Fruit fly (Drosophila melanogaster) Kc167 (cell line): ENCODE results near the gene CG3434.

Experiments used
- Myc ChIP-seq: fragments of >200 bp; optimal IDR thresholded peaks from 2 replicates; lab custom pipeline; 2017; ENCODE audit warnings: missing external identifiers
- Sin3A ChIP-seq: fragments of >200 bp; optimal IDR thresholded peaks from 2 replicates; lab custom pipeline; 2018; ENCODE audit warnings: missing external identifiers
- h ChIP-seq: fragments of >200 bp; optimal IDR thresholded peaks from 3 replicates; lab custom pipeline; 2018; ENCODE audit warnings: missing external identifiers
- insv ChIP-seq: fragments of >200 bp; optimal IDR thresholded peaks from 3 replicates; lab custom pipeline; 2018; ENCODE audit warnings: missing external identifiers
- psq ChIP-seq: fragments of >200 bp; optimal IDR thresholded peaks from 2 replicates; lab custom pipeline; 2017; ENCODE audit warnings: missing external identifiers

- TF ChIP-seq psq (lab: Kevin White, UChicago), result no peak
- no peak for TF ChIP-seq Myc (lab: Kevin White, UChicago)
- TF ChIP-seq h, result no peak
- no peak for TF ChIP-seq insv
- TF ChIP-seq Sin3A (lab: Kevin White, UChicago), result no peak
Measured at dm6 chr3L:9467267-9467666, 6.7 kb upstream of the CG3434 start.
